Worm (Caenorhabditis elegans) whole organism, early embryonic: ENCODE results near the gene lro-1.

Source experiments
- ama-1 ChIP-seq: fragments of 150-350 bp; optimal IDR thresholded peaks from 2 replicates; lab custom pipeline; 2014
- ets-7 ChIP-seq: sonication (generic microtip); optimal IDR thresholded peaks from 2 replicates; lab custom pipeline; 2016; ENCODE audit warnings: missing genotype, missing genetic modification characterization, missing compliant biosample characterization
- hmg-4 ChIP-seq: fragments of 200-800 bp; sonication (Bioruptor generic); optimal IDR thresholded peaks from 2 replicates; lab custom pipeline; 2018; ENCODE audit warnings: mild to moderate bottlenecking, missing genetic modification characterization, missing compliant biosample characterization
- hnd-1 ChIP-seq: sonication (generic microtip); optimal IDR thresholded peaks from 2 replicates; lab custom pipeline; 2016; ENCODE audit warnings: missing genetic modification characterization, missing compliant biosample characterization
- sea-1 ChIP-seq: fragments of 200-800 bp; sonication (Bioruptor generic); conservative IDR thresholded peaks from 2 replicates; pipeline ENCODE4 v1.3.6; 2022; ENCODE audit warnings: missing genetic modification characterization, missing compliant biosample characterization
- tbx-11 ChIP-seq: fragments of 200-800 bp; sonication (Bioruptor generic); IDR thresholded peaks from 2 replicates; pipeline ENCODE4 v1.3.6; 2022; ENCODE audit warnings: missing genetic modification characterization, missing compliant biosample characterization

DNA sequence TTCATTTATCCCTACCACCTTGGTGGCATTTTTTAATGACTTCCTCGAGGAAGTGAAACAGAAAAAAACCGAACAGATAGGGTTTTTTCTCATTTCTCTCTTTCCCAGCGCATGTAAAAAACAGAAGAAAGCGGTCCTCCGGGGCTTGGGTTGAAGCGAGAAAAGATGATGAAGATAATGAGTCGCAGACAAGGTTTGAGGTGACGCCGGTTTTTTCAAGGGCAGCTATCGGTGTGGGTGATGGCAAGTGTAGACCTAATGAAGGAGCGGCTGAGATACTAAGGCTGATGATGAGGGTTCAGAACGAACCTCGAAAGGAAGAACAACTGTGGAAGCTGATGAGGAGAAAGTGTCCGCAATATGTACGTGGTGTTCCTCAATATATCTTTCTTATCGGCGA is 49.0 kb downstream of the lro-1 start:
- TF ChIP-seq sea-1 (no peak), hnd-1 (tag; lab: Kevin White, UChicago) (no peak), ama-1 (no peak), tbx-11 (no peak), ets-7 (tag; lab: Kevin White, UChicago) (no peak), hmg-4 (GFP tag; lab: Kevin White, UChicago) (no peak)
